Worm (Caenorhabditis elegans): Measurements from ENCODE around the gene fshr-1.

The fshr-1 gene

DNA sequence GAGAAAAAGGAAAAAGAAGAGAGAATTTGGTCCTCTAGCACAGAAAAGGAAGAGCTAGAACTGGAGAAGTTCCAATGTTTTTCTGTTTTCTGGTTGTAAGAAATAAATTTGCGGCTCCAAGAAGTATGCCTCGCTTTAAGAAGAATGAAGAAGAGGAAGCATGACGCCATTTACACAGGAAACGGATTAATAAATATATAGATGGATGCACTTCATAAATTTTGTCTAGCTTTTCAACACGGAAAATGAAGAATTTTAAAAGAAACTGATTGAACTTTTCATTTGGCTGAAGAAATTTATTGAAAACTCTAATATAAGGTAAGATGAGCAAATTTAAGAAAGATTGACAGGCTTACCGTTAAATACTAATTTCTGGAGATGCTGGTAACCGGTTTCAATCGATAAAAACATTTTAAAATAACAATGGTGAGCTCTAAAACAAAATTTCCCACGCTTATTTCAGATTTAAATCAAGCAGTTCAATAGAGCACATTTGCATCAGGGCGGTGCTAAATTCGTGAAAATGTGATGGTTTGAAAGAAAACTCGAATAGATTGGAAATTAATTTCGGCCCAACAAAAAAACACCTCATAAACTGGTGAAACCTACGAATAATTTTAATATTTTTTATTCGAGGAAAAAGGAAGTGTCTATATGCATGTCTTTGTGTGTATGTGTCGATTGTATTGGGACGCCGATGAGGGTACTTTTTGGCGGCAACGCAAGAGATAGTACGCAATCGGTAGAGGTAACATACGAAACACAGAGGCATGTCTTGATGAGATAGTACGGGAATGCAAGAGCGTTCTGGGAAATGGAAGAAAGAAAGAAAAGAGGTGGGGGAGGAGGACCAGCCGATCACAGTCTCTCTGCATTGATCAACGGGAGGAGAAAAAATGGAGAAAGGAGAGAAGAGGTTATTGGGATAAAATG lies 33.5 kb upstream of the fshr-1 start (continued):
- TF ChIP-seq fkh-3 (tag; optimal IDR thresholded peaks at IDR 0.05) (no peak), egl-44 (GFP tag; IDR thresholded peaks at IDR 0.05) (no peak), let-526 (GFP tag; IDR thresholded peaks at IDR 0.05) (no peak), nhr-27 (tag; optimal IDR thresholded peaks at IDR 0.05) (no peak), nfyb-1 (GFP tag; IDR thresholded peaks at IDR 0.05) (no peak), Y67H2A.10 (GFP tag; conservative IDR thresholded peaks at IDR 0.05) (no peak)

DNA sequence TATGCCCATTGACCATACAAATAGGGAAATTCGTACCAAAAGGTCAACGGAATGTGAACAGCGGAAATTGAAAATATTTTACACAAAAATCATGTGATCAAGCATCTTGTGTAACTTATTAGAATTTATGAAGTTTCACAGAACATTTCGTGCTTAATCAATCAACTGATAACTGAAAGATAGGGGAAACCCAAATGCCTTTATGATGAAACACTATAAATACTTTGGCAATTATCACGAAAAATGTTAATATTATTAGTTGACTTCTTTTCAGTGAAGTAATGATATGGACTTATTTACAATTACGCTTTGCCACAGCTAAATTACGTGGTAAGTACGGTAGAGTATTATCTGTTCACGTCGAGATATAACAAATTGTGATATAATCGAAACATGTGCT lies 32.7 kb upstream of the fshr-1 start:
- TF ChIP-seq madf-8 (GFP tag; conservative IDR thresholded peaks at IDR 0.05) = no peak
- no peak for TF ChIP-seq ekl-4 (GFP tag; IDR thresholded peaks at IDR 0.05)
- no peak for TF ChIP-seq lin-40 (tag; optimal IDR thresholded peaks at IDR 0.05)
- no peak for TF ChIP-seq snpc-3.4 (tag; optimal IDR thresholded peaks at IDR 0.05)
- TF ChIP-seq ztf-22 (GFP tag; optimal IDR thresholded peaks at IDR 0.05) = no peak
- no peak for TF ChIP-seq bed-1 (GFP tag; IDR thresholded peaks at IDR 0.05)
- TF ChIP-seq ceh-27 (GFP tag; optimal IDR thresholded peaks at IDR 0.05) = no peak
- TF ChIP-seq sptf-2 (GFP tag; optimal IDR thresholded peaks at IDR 0.05) = no peak
- no peak for TF ChIP-seq sea-2 (GFP tag; IDR thresholded peaks at IDR 0.05)
- no peak for TF ChIP-seq ceh-79 (tag; optimal IDR thresholded peaks at IDR 0.05)
- no peak for TF ChIP-seq madf-10 (tag; optimal IDR thresholded peaks at IDR 0.05)
- no peak for TF ChIP-seq mes-4 (tag; optimal IDR thresholded peaks at IDR 0.05)
- no peak for TF ChIP-seq madf-3 (GFP tag; IDR thresholded peaks at IDR 0.05)
- TF ChIP-seq nhr-27 (tag; optimal IDR thresholded peaks at IDR 0.05) = no peak
- TF ChIP-seq somi-1 (GFP tag; optimal IDR thresholded peaks at IDR 0.05) = no peak
- TF ChIP-seq nfya-1 (tag; optimal IDR thresholded peaks at IDR 0.05; ENCODE audit: borderline replicate concordance, insufficient read depth) = no peak
- no peak for TF ChIP-seq snpc-1.1 (tag; optimal IDR thresholded peaks at IDR 0.05; ENCODE audit: insufficient read depth)
- TF ChIP-seq lin-26 (GFP tag; IDR thresholded peaks at IDR 0.05) = no peak
- no peak for TF ChIP-seq C17E4.6 (GFP tag; IDR thresholded peaks at IDR 0.05)

DNA sequence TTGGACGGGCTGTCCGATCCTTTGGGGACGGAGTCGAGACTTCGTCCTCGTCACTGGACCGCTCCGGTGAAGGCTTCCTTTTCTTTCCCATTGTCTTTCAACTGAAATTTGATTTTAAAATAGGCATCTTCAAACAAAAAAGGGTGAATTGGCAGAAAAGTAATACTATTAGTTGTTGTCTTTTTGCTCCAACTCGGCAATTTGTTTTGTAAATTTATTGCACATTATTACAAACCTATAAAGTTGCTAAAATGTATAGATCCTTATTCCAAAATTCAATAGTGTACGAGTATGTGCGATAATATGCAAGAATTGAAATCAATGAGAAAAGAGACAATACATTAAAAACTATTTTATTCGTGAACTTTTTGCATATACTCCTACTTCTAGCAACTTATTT lies 29.8 kb upstream of the fshr-1 start, which contains the start of gene lsy-12:
TSS of gene lsy-12 (minus strand) at position 101 of the 400 bp plus-strand sequence.
- no peak for TF ChIP-seq ztf-25 (GFP tag; IDR thresholded peaks at IDR 0.05)
- TF ChIP-seq egrh-3 (GFP tag; IDR thresholded peaks at IDR 0.05) = no peak
- no peak for TF ChIP-seq snpc-4 (GFP tag; optimal IDR thresholded peaks at IDR 0.05)
- no peak for TF ChIP-seq snpc-4 (tag; optimal IDR thresholded peaks at IDR 0.05)
- no peak for TF ChIP-seq efl-1 (GFP tag; optimal IDR thresholded peaks at IDR 0.05)
- no peak for TF ChIP-seq ztf-6 (GFP tag; IDR thresholded peaks at IDR 0.05)
- no peak for TF ChIP-seq rec-8 (tag; optimal IDR thresholded peaks at IDR 0.05)
- no peak for TF ChIP-seq hmg-20 (GFP tag; IDR thresholded peaks at IDR 0.05)
- no peak for TF ChIP-seq ama-1 (optimal IDR thresholded peaks at IDR 0.05)
- TF ChIP-seq ama-1 (GFP tag; optimal IDR thresholded peaks at IDR 0.05) = no peak
- no peak for TF ChIP-seq him-1 (tag; optimal IDR thresholded peaks at IDR 0.05)
- TF ChIP-seq ztf-18 (tag; optimal IDR thresholded peaks at IDR 0.05) = no peak
- no peak for TF ChIP-seq Y79H2A.3 (GFP tag; conservative IDR thresholded peaks at IDR 0.05)
- no peak for TF ChIP-seq aptf-3 (GFP tag; IDR thresholded peaks at IDR 0.05)
- no peak for TF ChIP-seq hsf-1 (GFP tag; IDR thresholded peaks at IDR 0.05)

Data from whole organism, young adult.